Worm (Caenorhabditis elegans): ENCODE results near the gene nep-26.
"Not testable (repeated sequence)": the region's sequence is repeated elsewhere in the genome, so short reads cannot be mapped to it uniquely, and the experiment has no call there.

The nep-26 gene

DNA sequence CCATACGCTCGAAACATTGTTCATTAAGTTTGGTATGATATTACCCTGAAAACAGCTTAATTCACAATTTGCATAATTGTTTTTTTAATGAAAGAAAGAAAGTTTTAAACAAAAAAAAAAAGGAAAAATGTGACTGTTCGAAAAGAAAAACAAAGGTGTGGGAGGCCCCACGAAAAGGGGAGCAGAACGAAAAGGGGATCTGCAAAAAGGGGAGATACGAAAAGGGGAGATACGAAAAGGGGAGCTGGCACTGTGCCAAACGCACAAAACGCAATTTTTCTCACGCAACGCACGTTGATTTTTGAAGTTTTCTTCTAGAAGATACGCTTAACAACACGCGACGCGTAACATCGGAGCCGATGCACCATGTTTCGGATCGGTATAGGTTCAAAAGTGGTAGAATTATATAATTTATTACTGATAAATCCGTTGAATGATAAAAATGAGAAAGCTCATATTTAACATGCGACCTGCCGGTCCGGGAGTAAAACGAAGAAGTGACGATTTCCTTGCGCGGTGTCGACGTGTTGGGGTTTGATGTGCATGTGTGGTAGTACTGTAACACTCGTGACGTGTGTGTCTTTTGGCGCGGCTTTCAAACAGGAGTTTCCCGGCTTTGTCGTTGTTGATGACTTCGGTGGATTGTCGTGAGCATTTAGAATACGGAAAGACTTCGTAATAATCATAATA lies 52.2 kb downstream of the nep-26 start, which contains the start of gene nrde-2:
TSS of gene nrde-2 (minus strand) at position 45 of the 690 bp plus-strand sequence.
- TF ChIP-seq ceh-9, nhr-76, aly-2 (tag; optimal IDR thresholded peaks at IDR 0.05): not testable (repeated sequence)

DNA sequence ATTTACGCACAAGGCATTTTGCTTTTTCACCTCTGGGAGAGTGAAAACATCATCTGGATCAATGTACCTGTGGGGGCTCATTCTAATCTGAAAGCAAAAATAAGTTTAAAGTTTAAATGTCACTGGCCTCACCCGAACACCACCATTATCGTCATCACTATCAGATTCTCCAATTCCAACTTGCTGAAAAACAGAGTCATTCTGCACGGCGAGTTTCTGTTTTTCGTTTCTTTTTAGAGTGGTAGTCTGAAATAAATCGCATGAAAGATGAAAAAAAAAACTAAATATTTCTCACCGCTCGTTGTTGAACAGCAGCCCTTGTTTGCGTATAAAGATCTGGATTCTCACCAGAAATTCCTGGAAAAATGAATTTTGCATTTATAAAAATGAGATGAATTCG lies 52.8 kb downstream of the nep-26 start:
- TF ChIP-seq nhr-11 (tag; optimal IDR thresholded peaks at IDR 0.05): no peak
- TF ChIP-seq daf-12 (tag; optimal IDR thresholded peaks at IDR 0.05): no peak
- no peak for TF ChIP-seq tbx-2 (tag; optimal IDR thresholded peaks at IDR 0.05)
- no peak for TF ChIP-seq nhr-77 (tag; optimal IDR thresholded peaks at IDR 0.05)
- TF ChIP-seq unc-62 (GFP tag; optimal IDR thresholded peaks at IDR 0.05): no peak
- TF ChIP-seq egl-27 (tag; optimal IDR thresholded peaks at IDR 0.05): no peak
- no peak for TF ChIP-seq sea-2 (GFP tag; optimal IDR thresholded peaks at IDR 0.05)
- no peak for TF ChIP-seq pqm-1 (tag; optimal IDR thresholded peaks at IDR 0.05)
- no peak for TF ChIP-seq nhr-25 (tag; optimal IDR thresholded peaks at IDR 0.05)
- no peak for TF ChIP-seq jun-1 (tag; optimal IDR thresholded peaks at IDR 0.05)
- no peak for TF ChIP-seq ceh-9 (tag; optimal IDR thresholded peaks at IDR 0.05)
- no peak for TF ChIP-seq nhr-23 (tag; optimal IDR thresholded peaks at IDR 0.05)
- no peak for TF ChIP-seq lin-39 (tag; optimal IDR thresholded peaks at IDR 0.05)
- TF ChIP-seq ztf-11 (tag; optimal IDR thresholded peaks at IDR 0.05): no peak
- TF ChIP-seq ZK546.5 (tag; optimal IDR thresholded peaks at IDR 0.05): no peak
- no peak for TF ChIP-seq nhr-67 (tag; optimal IDR thresholded peaks at IDR 0.05)
- no peak for TF ChIP-seq eor-1 (tag; optimal IDR thresholded peaks at IDR 0.05)
- TF ChIP-seq aly-2 (tag; optimal IDR thresholded peaks at IDR 0.05): no peak
- TF ChIP-seq nhr-12 (tag; optimal IDR thresholded peaks at IDR 0.05): no peak
- TF ChIP-seq fkh-2 (tag; optimal IDR thresholded peaks at IDR 0.05): no peak

DNA sequence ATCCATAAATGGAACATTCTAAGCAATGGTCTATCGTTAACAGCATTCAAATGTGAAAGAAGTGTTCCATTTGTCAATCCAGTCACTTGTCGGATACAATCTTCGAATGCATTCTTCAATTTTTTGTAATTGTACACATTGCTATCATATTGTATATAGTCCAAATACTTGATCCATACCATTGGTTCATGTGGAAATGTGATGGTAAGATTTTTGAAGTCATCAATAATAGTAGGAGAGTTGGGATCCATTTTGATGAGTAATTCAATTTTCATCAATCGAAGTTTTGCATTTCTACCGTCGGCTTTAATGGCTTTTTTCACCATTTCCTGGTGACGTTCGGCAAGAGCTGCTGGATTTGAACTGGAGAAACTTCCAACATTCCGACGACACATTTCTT lies 54.3 kb downstream of the nep-26 start:
- TF ChIP-seq ceh-82 (tag; optimal IDR thresholded peaks at IDR 0.05): no peak
- no peak for TF ChIP-seq unc-39 (tag; optimal IDR thresholded peaks at IDR 0.05)
- no peak for TF ChIP-seq egl-27 (tag; optimal IDR thresholded peaks at IDR 0.05)
- TF ChIP-seq elt-1 (tag; optimal IDR thresholded peaks at IDR 0.05): no peak
- TF ChIP-seq ztf-11 (tag; optimal IDR thresholded peaks at IDR 0.05): no peak
- TF ChIP-seq ceh-28 (tag; optimal IDR thresholded peaks at IDR 0.05): no peak
- TF ChIP-seq pqm-1 (tag; optimal IDR thresholded peaks at IDR 0.05): no peak
- no peak for TF ChIP-seq mml-1 (tag; optimal IDR thresholded peaks at IDR 0.05)
- no peak for TF ChIP-seq ceh-9 (tag; optimal IDR thresholded peaks at IDR 0.05)

DNA sequence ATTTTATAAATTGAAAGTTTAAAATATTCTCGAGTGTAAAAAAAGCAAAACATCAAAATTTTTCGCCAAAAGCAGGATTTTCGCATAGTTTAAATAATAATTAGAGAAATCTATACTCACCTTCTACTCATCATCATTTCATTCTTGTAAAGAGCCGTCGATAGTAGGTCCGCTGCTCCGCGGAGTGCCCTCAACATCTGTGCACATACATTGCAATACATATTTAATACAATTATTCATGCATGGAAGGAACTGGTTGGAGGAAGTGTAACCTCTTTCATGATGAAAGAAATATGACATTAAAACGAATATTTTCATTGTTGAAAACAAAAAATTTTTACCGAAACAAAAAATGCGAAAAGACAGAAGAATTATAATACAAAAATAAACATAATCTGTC lies 57.6 kb downstream of the nep-26 start, which contains the start of gene mrps-14:
TSS of gene mrps-14 (minus strand) at position 197 of the 400 bp plus-strand sequence.
- no peak for TF ChIP-seq nhr-237 (tag; optimal IDR thresholded peaks at IDR 0.05)
- no peak for TF ChIP-seq skn-1 (tag; optimal IDR thresholded peaks at IDR 0.05)
- no peak for TF ChIP-seq nhr-25 (tag; optimal IDR thresholded peaks at IDR 0.05)
- TF ChIP-seq nhr-77 (tag; optimal IDR thresholded peaks at IDR 0.05): no peak
- no peak for TF ChIP-seq nhr-76 (tag; optimal IDR thresholded peaks at IDR 0.05)

DNA sequence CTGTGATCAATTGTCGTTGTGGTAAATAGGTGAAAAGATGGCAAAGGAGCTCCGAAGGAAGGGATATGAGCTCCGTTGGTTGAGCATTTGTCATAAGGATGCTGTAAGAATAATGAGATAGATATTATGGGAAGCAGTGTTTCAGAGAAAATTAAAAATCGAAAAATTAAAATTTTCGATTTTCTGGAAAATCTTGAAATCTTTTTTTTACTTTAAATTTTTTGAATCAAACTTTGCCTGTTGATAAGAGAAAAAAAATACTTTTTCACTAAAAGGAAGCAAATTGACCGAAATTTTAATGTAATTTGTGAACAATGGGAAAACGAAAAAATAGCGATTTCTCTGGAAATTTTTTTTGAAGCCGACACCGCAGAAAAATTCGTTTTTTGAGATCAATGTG lies 60.3 kb downstream of the nep-26 start, which contains the start of gene mec-15:
TSS of gene mec-15 (minus strand) at position 101 of the 400 bp plus-strand sequence.
- no peak for TF ChIP-seq mml-1 (tag; optimal IDR thresholded peaks at IDR 0.05)
- TF ChIP-seq sea-2 (GFP tag; optimal IDR thresholded peaks at IDR 0.05): no peak
- no peak for TF ChIP-seq fos-1 (tag; optimal IDR thresholded peaks at IDR 0.05)
- no peak for TF ChIP-seq unc-62 (GFP tag; optimal IDR thresholded peaks at IDR 0.05)
- TF ChIP-seq nfya-1 (tag; optimal IDR thresholded peaks at IDR 0.05; ENCODE audit: insufficient read depth): no peak
- TF ChIP-seq jun-1 (tag; optimal IDR thresholded peaks at IDR 0.05): no peak
- no peak for TF ChIP-seq mdl-1 (tag; optimal IDR thresholded peaks at IDR 0.05)
- TF ChIP-seq lsy-12 (tag; optimal IDR thresholded peaks at IDR 0.05): no peak
- TF ChIP-seq ceh-82 (tag; optimal IDR thresholded peaks at IDR 0.05): no peak
- TF ChIP-seq ztf-11 (tag; optimal IDR thresholded peaks at IDR 0.05): no peak
- TF ChIP-seq zag-1 (tag; optimal IDR thresholded peaks at IDR 0.05): no peak

All from whole organism, L3 larva.